In genomic region chrIII:4193659-4194103, ce11 we compare ENCODE assay signal across 1 worm cellular context.
TF ChIP-seq lines count a peak whose summit lies in the region.

TSS of gene xbp-1 (plus strand) at chrIII:4193809.

TF ChIP-seq in whole organism, L1 larva, 84 proteins besides CTCF, POLR2A, EP300 and RAD21 (continued from another document):
- TF ChIP-seq unc-86 (tag; optimal IDR thresholded peaks at IDR 0.05; lab: Kevin White, UChicago) (peak; percentile 64), fos-1 (tag; optimal IDR thresholded peaks at IDR 0.05; lab: Kevin White, UChicago) (peak; percentile 94), aly-2 (tag; optimal IDR thresholded peaks at IDR 0.05; lab: Kevin White, UChicago) (peak; percentile 45), F16B12.6 (tag; optimal IDR thresholded peaks at IDR 0.05; lab: Kevin White, UChicago) (peak; percentile 44), C04F5.9 (tag; optimal IDR thresholded peaks at IDR 0.05; lab: Kevin White, UChicago) (no peak), C16A3.4 (tag; optimal IDR thresholded peaks at IDR 0.05; lab: Kevin White, UChicago) (peak; percentile 79), ces-1 (GFP tag; optimal IDR thresholded peaks at IDR 0.05; lab: Kevin White, UChicago) (no peak), pax-3 (tag; optimal IDR thresholded peaks at IDR 0.05; lab: Kevin White, UChicago) (peak; percentile 85), efl-1 (optimal IDR thresholded peaks at IDR 0.05; lab: Kevin White, UChicago) (peak; percentile 76 to 86), efl-1 (GFP tag; optimal IDR thresholded peaks at IDR 0.05 in 1 of 2; lab: Kevin White, UChicago) (peak; percentile 67 to 95), sox-4 (tag; optimal IDR thresholded peaks at IDR 0.05; lab: Kevin White, UChicago) (no peak), nhr-11 (tag; optimal IDR thresholded peaks at IDR 0.05; lab: Kevin White, UChicago) (peak; percentile 75), efl-3 (GFP tag; optimal IDR thresholded peaks at IDR 0.05; lab: Kevin White, UChicago) (no peak), nhr-71 (tag; optimal IDR thresholded peaks at IDR 0.05; lab: Kevin White, UChicago) (peak; percentile 95), sptf-1 (tag; optimal IDR thresholded peaks at IDR 0.05; lab: Kevin White, UChicago) (no peak), nhr-76 (tag; optimal IDR thresholded peaks at IDR 0.05; lab: Kevin White, UChicago) (no peak), C34B4.2 (tag; optimal IDR thresholded peaks at IDR 0.05; lab: Kevin White, UChicago) (no peak), lin-13 (GFP tag; optimal IDR thresholded peaks at IDR 0.05; lab: Kevin White, UChicago) (peak; percentile 83), hpl-2 (GFP tag; optimal IDR thresholded peaks at IDR 0.05; lab: Kevin White, UChicago) (peak; percentile 88), jun-1 (tag; optimal IDR thresholded peaks at IDR 0.05; lab: Kevin White, UChicago) (peak; percentile 94), nhr-47 (tag; optimal IDR thresholded peaks at IDR 0.05; lab: Kevin White, UChicago) (peak; percentile 88), alr-1 (tag; optimal IDR thresholded peaks at IDR 0.05; lab: Kevin White, UChicago; ENCODE audit: borderline replicate concordance) (no peak), lin-35 (GFP tag; optimal IDR thresholded peaks at IDR 0.05; lab: Kevin White, UChicago) (peak; percentile 80 to 87), fkh-10 (GFP tag; optimal IDR thresholded peaks at IDR 0.05; lab: Kevin White, UChicago) (peak; percentile 90)
